Worm (Caenorhabditis elegans): ENCODE measurements around the gene C02F4.5.

The C02F4.5 gene

ce11 chrIV:10524095-10524829 lies at the start of gene C02F4.5:
Gene C02F4.5 (minus strand): TSS chrIV:10524145.
- TF ChIP-seq zim-3 (tag; optimal IDR thresholded peaks at IDR 0.05) (no peak), madf-8 (GFP tag; conservative IDR thresholded peaks at IDR 0.05) (no peak), cebp-2 (GFP tag; IDR thresholded peaks at IDR 0.05) (0 out of 2 replicates have a peak, but pooled peaks have one; percentile 38), cebp-1 (GFP tag; IDR thresholded peaks at IDR 0.05) (no peak), cebp-1 (tag; optimal IDR thresholded peaks at IDR 0.05) (no peak)

- TF ChIP-seq hlh-26 (GFP tag; conservative IDR thresholded peaks at IDR 0.05), result no peak
- no peak for TF ChIP-seq T26A5.8 (tag; optimal IDR thresholded peaks at IDR 0.05)
- TF ChIP-seq tlf-1 (GFP tag; optimal IDR thresholded peaks at IDR 0.05), result no peak
- TF ChIP-seq chd-7 (tag; optimal IDR thresholded peaks at IDR 0.05), result no peak
- no peak for TF ChIP-seq zfh-2 (GFP tag; conservative IDR thresholded peaks at IDR 0.05)
- no peak for TF ChIP-seq lin-26 (GFP tag; IDR thresholded peaks at IDR 0.05)
- TF ChIP-seq zim-3 (tag; optimal IDR thresholded peaks at IDR 0.05), result no peak
- no peak for TF ChIP-seq madf-3 (GFP tag; IDR thresholded peaks at IDR 0.05)
- no peak for TF ChIP-seq F49E8.2 (tag; optimal IDR thresholded peaks at IDR 0.05; ENCODE audit: insufficient read depth)
These were observed 49.5 kb upstream of the C02F4.5 start for ce11 chrIV:10573471-10573870.

ce11 chrIV:10571020-10571419 lies 47.1 kb upstream of the C02F4.5 start:
- TF ChIP-seq ceh-27 (GFP tag; optimal IDR thresholded peaks at IDR 0.05) (no peak), efl-1 (GFP tag; optimal IDR thresholded peaks at IDR 0.05) (no peak), dpl-1 (GFP tag; optimal IDR thresholded peaks at IDR 0.05) (no peak), B0019.2 (GFP tag; conservative IDR thresholded peaks at IDR 0.05) (no peak), nhr-80 (tag; optimal IDR thresholded peaks at IDR 0.05) (no peak), hlh-26 (GFP tag; conservative IDR thresholded peaks at IDR 0.05) (no peak), Y67H2A.10 (GFP tag; conservative IDR thresholded peaks at IDR 0.05) (no peak), Y79H2A.3 (GFP tag; conservative IDR thresholded peaks at IDR 0.05) (no peak), madf-6 (GFP tag; IDR thresholded peaks at IDR 0.05) (no peak), sptf-2 (GFP tag; optimal IDR thresholded peaks at IDR 0.05) (no peak), B0261.1 (tag; optimal IDR thresholded peaks at IDR 0.05) (no peak), nfyb-1 (GFP tag; IDR thresholded peaks at IDR 0.05) (no peak), F57C9.4 (tag; optimal IDR thresholded peaks at IDR 0.05) (no peak), C17E4.6 (GFP tag; IDR thresholded peaks at IDR 0.05) (no peak), pha-4 (tag; optimal IDR thresholded peaks at IDR 0.05) (no peak), attf-3 (GFP tag; conservative IDR thresholded peaks at IDR 0.05) (no peak)

ce11 chrIV:10570065-10570464 lies 46.1 kb upstream of the C02F4.5 start:
- TF ChIP-seq repo-1 (tag; optimal IDR thresholded peaks at IDR 0.05) (no peak), attf-5 (GFP tag; optimal IDR thresholded peaks at IDR 0.05) (no peak), nhr-120 (GFP tag; IDR thresholded peaks at IDR 0.05) (no peak), dox-1 (GFP tag; IDR thresholded peaks at IDR 0.05) (no peak), ama-1 (optimal IDR thresholded peaks at IDR 0.05) (no peak), ama-1 (GFP tag; optimal IDR thresholded peaks at IDR 0.05) (no peak), lin-26 (GFP tag; IDR thresholded peaks at IDR 0.05) (no peak), F37B4.10 (GFP tag; IDR thresholded peaks at IDR 0.05) (no peak), hmg-20 (GFP tag; IDR thresholded peaks at IDR 0.05) (no peak), Y79H2A.3 (GFP tag; conservative IDR thresholded peaks at IDR 0.05) (no peak), chd-7 (tag; optimal IDR thresholded peaks at IDR 0.05) (no peak), nhr-80 (tag; optimal IDR thresholded peaks at IDR 0.05) (no peak), gei-17 (GFP tag; optimal IDR thresholded peaks at IDR 0.05) (no peak)
